Fruit fly (Drosophila melanogaster) whole organism, embryonic: Measurements from ENCODE around the gene ghi.

Experiments used
- Adf1 ChIP-seq: fragments of 200-800 bp; sonication (Bioruptor generic); IDR thresholded peaks from 2 replicates; pipeline ENCODE4 v1.3.6; 2022; ENCODE audit warnings: missing biosample characterization, missing genetic modification characterization
- B-H2 ChIP-seq: fragments of 200-800 bp; sonication (Bioruptor generic); optimal IDR thresholded peaks from 2 replicates; lab custom pipeline; 2018; ENCODE audit warnings: missing biosample characterization, mild to moderate bottlenecking, missing genetic modification characterization
- CG10462 ChIP-seq: fragments of 200-800 bp; sonication (Bioruptor generic); optimal IDR thresholded peaks from 2 replicates; lab custom pipeline; 2016; ENCODE audit warnings: missing biosample characterization, missing genetic modification characterization
- CG11093 ChIP-seq: fragments of 200-800 bp; sonication (Bioruptor generic); IDR thresholded peaks from 3 replicates; pipeline ENCODE4 v1.3.6; 2022; ENCODE audit warnings: missing biosample characterization, missing genetic modification characterization
- CG13624 ChIP-seq: fragments of 200-800 bp; sonication (Bioruptor generic); optimal IDR thresholded peaks from 2 replicates; lab custom pipeline; 2016; ENCODE audit warnings: missing biosample characterization, missing genetic modification characterization
- CG13894 ChIP-seq: fragments of 200-800 bp; sonication (Bioruptor generic); optimal IDR thresholded peaks from 3 replicates; lab custom pipeline; 2018; ENCODE audit warnings: missing biosample characterization, mild to moderate bottlenecking, missing genetic modification characterization, moderate library complexity
- CG17385 ChIP-seq: fragments of 200-800 bp; sonication (Bioruptor generic); optimal IDR thresholded peaks from 3 replicates; lab custom pipeline; 2018; ENCODE audit warnings: missing biosample characterization, mild to moderate bottlenecking, missing genetic modification characterization
- CG17568 ChIP-seq: fragments of 200-800 bp; sonication (Bioruptor generic); optimal IDR thresholded peaks from 2 replicates; lab custom pipeline; 2018; ENCODE audit warnings: missing biosample characterization, mild to moderate bottlenecking, missing genetic modification characterization, moderate library complexity
- CG2889 ChIP-seq: fragments of 200-800 bp; sonication (Bioruptor generic); IDR thresholded peaks from 3 replicates; pipeline ENCODE4 v1.3.6; 2022; ENCODE audit warnings: missing biosample characterization, missing genetic modification characterization
- CG30020 ChIP-seq: fragments of 200-800 bp; optimal IDR thresholded peaks from 2 replicates; lab custom pipeline; 2019; ENCODE audit warnings: missing biosample characterization, mild to moderate bottlenecking, missing genetic modification characterization, moderate library complexity
- CG30431 ChIP-seq: fragments of 200-800 bp; sonication (Bioruptor generic); optimal IDR thresholded peaks from 2 replicates; lab custom pipeline; 2017; ENCODE audit warnings: missing biosample characterization, missing genetic modification characterization
- CG3163 ChIP-seq: fragments of 200-800 bp; sonication (Bioruptor generic); optimal IDR thresholded peaks from 3 replicates; lab custom pipeline; 2016; ENCODE audit warnings: missing biosample characterization, missing genetic modification characterization
- CG3838 ChIP-seq: fragments of 200-800 bp; sonication (Bioruptor generic); optimal IDR thresholded peaks from 3 replicates; lab custom pipeline; 2016; ENCODE audit warnings: missing biosample characterization, missing genetic modification characterization
- CG3995 ChIP-seq: fragments of 200-800 bp; sonication (Bioruptor generic); optimal IDR thresholded peaks from 3 replicates; lab custom pipeline; 2016; ENCODE audit warnings: missing biosample characterization, missing genetic modification characterization
- CG4820 ChIP-seq: fragments of 200-800 bp; sonication (Bioruptor generic); optimal IDR thresholded peaks from 3 replicates; lab custom pipeline; 2016; ENCODE audit warnings: missing biosample characterization, missing genetic modification characterization
- CG7357 ChIP-seq: fragments of 200-800 bp; sonication (Bioruptor generic); IDR thresholded peaks from 3 replicates; pipeline ENCODE4 v1.3.6; 2022; ENCODE audit warnings: missing biosample characterization, missing genetic modification characterization
- CG8281 ChIP-seq: fragments of 200-800 bp; sonication (Bioruptor generic); optimal IDR thresholded peaks from 2 replicates; lab custom pipeline; 2018; ENCODE audit warnings: missing biosample characterization, mild to moderate bottlenecking, missing genetic modification characterization, moderate library complexity
- Dip2 ChIP-seq: fragments of 200-800 bp; sonication (Bioruptor generic); IDR thresholded peaks from 2 replicates; pipeline ENCODE4 v1.3.6; 2022; ENCODE audit warnings: missing biosample characterization, missing genetic modification characterization
- Doc3 ChIP-seq: fragments of 200-800 bp; sonication (Bioruptor generic); IDR thresholded peaks from 3 replicates; pipeline ENCODE4 v1.3.6; 2022; ENCODE audit warnings: missing biosample characterization, missing genetic modification characterization; ENCODE audit not compliant: partially characterized antibody
- Fer1 ChIP-seq: fragments of 200-800 bp; sonication (Bioruptor generic); optimal IDR thresholded peaks from 2 replicates; lab custom pipeline; 2017; ENCODE audit warnings: missing biosample characterization, mild to moderate bottlenecking, missing genetic modification characterization
- Fer3 ChIP-seq: fragments of 200-800 bp; sonication (Bioruptor generic); optimal IDR thresholded peaks from 2 replicates; lab custom pipeline; 2018; ENCODE audit warnings: missing biosample characterization, mild to moderate bottlenecking, missing genetic modification characterization, moderate library complexity
- Gsc ChIP-seq: fragments of 200-800 bp; sonication (Bioruptor generic); IDR thresholded peaks from 2 replicates; pipeline ENCODE4 v1.3.6; 2022; ENCODE audit warnings: missing biosample characterization, missing genetic modification characterization
- Mes4 ChIP-seq: fragments of 200-800 bp; sonication (Bioruptor generic); optimal IDR thresholded peaks from 2 replicates; lab custom pipeline; 2016; ENCODE audit warnings: missing biosample characterization, missing genetic modification characterization
- NfI ChIP-seq: fragments of 200-800 bp; sonication (Bioruptor generic); optimal IDR thresholded peaks from 3 replicates; lab custom pipeline; 2018; ENCODE audit warnings: missing biosample characterization, mild to moderate bottlenecking, missing genetic modification characterization, moderate library complexity
- Scr ChIP-seq: fragments of 200-800 bp; sonication (Bioruptor generic); IDR thresholded peaks from 2 replicates; pipeline ENCODE4 v1.3.6; 2022; ENCODE audit warnings: missing biosample characterization, missing genetic modification characterization; ENCODE audit not compliant: partially characterized antibody
- Spps ChIP-seq: fragments of 200-800 bp; sonication (Bioruptor generic); optimal IDR thresholded peaks from 2 replicates; lab custom pipeline; 2018; ENCODE audit warnings: missing biosample characterization, mild to moderate bottlenecking, missing genetic modification characterization
- Taf1 ChIP-seq: fragments of 200-800 bp; sonication (Bioruptor generic); IDR thresholded peaks from 2 replicates; pipeline ENCODE4 v1.3.6; 2022; ENCODE audit warnings: missing biosample characterization, missing genetic modification characterization
- ab ChIP-seq: fragments of 200-800 bp; sonication (Bioruptor generic); optimal IDR thresholded peaks from 2 replicates; lab custom pipeline; 2016; ENCODE audit warnings: missing biosample characterization, missing genetic modification characterization
- ase ChIP-seq: fragments of 200-800 bp; sonication (Bioruptor generic); IDR thresholded peaks from 3 replicates; pipeline ENCODE4 v1.3.6; 2022; ENCODE audit warnings: missing biosample characterization, missing genetic modification characterization
- ash1 ChIP-seq: fragments of 200-800 bp; sonication (Bioruptor generic); optimal IDR thresholded peaks from 2 replicates; lab custom pipeline; 2018; ENCODE audit warnings: missing biosample characterization, mild to moderate bottlenecking, missing genetic modification characterization
- bowl ChIP-seq: fragments of 200-800 bp; sonication (Bioruptor generic); IDR thresholded peaks from 2 replicates; pipeline ENCODE4 v1.3.6; 2022; ENCODE audit warnings: missing biosample characterization, missing genetic modification characterization
- croc ChIP-seq: fragments of 200-800 bp; sonication (Bioruptor generic); conservative IDR thresholded peaks from 3 replicates; pipeline ENCODE4 v1.3.6; 2022; ENCODE audit warnings: missing biosample characterization, missing genetic modification characterization
- emc ChIP-seq: fragments of 200-800 bp; sonication (Bioruptor generic); optimal IDR thresholded peaks from 2 replicates; lab custom pipeline; 2016; ENCODE audit warnings: missing biosample characterization, missing genetic modification characterization
- esg ChIP-seq: fragments of 200-800 bp; sonication (Bioruptor generic); conservative IDR thresholded peaks from 2 replicates; pipeline ENCODE4 v1.3.6; 2022; ENCODE audit warnings: missing biosample characterization, missing genetic modification characterization
- ftz-f1 ChIP-seq: fragments of 200-800 bp; sonication (Bioruptor generic); optimal IDR thresholded peaks from 2 replicates; lab custom pipeline; 2016; ENCODE audit warnings: missing biosample characterization, missing genetic modification characterization
- gsb-n ChIP-seq: fragments of 200-800 bp; sonication (Bioruptor generic); optimal IDR thresholded peaks from 3 replicates; lab custom pipeline; 2018; ENCODE audit warnings: missing biosample characterization, mild to moderate bottlenecking, missing genetic modification characterization
- ham ChIP-seq: fragments of 200-800 bp; sonication (Bioruptor generic); IDR thresholded peaks from 2 replicates; pipeline ENCODE4 v1.3.6; 2022; ENCODE audit warnings: missing biosample characterization, missing genetic modification characterization
- kay ChIP-seq: fragments of 200-800 bp; sonication (Bioruptor generic); optimal IDR thresholded peaks from 2 replicates; lab custom pipeline; 2016; ENCODE audit warnings: missing biosample characterization, missing genetic modification characterization
- lab ChIP-seq: fragments of 200-800 bp; sonication (Bioruptor generic); optimal IDR thresholded peaks from 3 replicates; lab custom pipeline; 2017; ENCODE audit warnings: missing biosample characterization, missing genetic modification characterization, mild to moderate bottlenecking, moderate library complexity, missing genetic modification reagents
- lmd ChIP-seq: fragments of 200-800 bp; sonication (Bioruptor generic); IDR thresholded peaks from 2 replicates; pipeline ENCODE4 v1.3.6; 2022; ENCODE audit warnings: missing biosample characterization, missing genetic modification characterization
- p53 ChIP-seq: fragments of 200-800 bp; sonication (Bioruptor generic); optimal IDR thresholded peaks from 2 replicates; lab custom pipeline; 2016; ENCODE audit warnings: missing biosample characterization, missing genetic modification characterization
- pros ChIP-seq: fragments of 200-800 bp; sonication (Bioruptor generic); optimal IDR thresholded peaks from 3 replicates; lab custom pipeline; 2019; ENCODE audit warnings: missing biosample characterization, mild to moderate bottlenecking, missing genetic modification characterization, moderate library complexity
- pum ChIP-seq: fragments of 200-800 bp; sonication (Bioruptor generic); optimal IDR thresholded peaks from 2 replicates; lab custom pipeline; 2016; ENCODE audit warnings: missing biosample characterization, missing genetic modification characterization
- row ChIP-seq: fragments of 200-800 bp; sonication (Bioruptor generic); IDR thresholded peaks from 3 replicates; pipeline ENCODE4 v1.3.6; 2022; ENCODE audit warnings: missing biosample characterization, missing genetic modification characterization
- sens-2 ChIP-seq: fragments of 200-800 bp; sonication (Bioruptor generic); IDR thresholded peaks from 2 replicates; pipeline ENCODE4 v1.3.6; 2022; ENCODE audit warnings: missing biosample characterization, missing genetic modification characterization
- slp2 ChIP-seq: fragments of 200-800 bp; sonication (Bioruptor generic); optimal IDR thresholded peaks from 2 replicates; lab custom pipeline; 2016; ENCODE audit warnings: missing biosample characterization, missing genetic modification characterization
- sqz ChIP-seq: fragments of 200-800 bp; sonication (Bioruptor generic); optimal IDR thresholded peaks from 3 replicates; lab custom pipeline; 2018; ENCODE audit warnings: missing biosample characterization, mild to moderate bottlenecking, missing genetic modification characterization
- tgo ChIP-seq: fragments of 200-800 bp; sonication (Bioruptor generic); IDR thresholded peaks from 3 replicates; pipeline ENCODE4 v1.3.6; 2022; ENCODE audit warnings: missing biosample characterization, missing genetic modification characterization
- tll ChIP-seq, 2 experiments: fragments of 200-800 bp in 1 of 2; fragments of >200 bp in 1 of 2; sonication (Bioruptor generic) in 1 of 2; optimal IDR thresholded peaks; 2 replicates each; lab custom pipeline; 2017 to 2019; ENCODE audit warnings: missing biosample characterization in 2 of 2, missing genetic modification characterization in 2 of 2, mild to moderate bottlenecking in 1 of 2, moderate library complexity in 1 of 2
- ttk ChIP-seq: fragments of 200-800 bp; sonication (Bioruptor generic); IDR thresholded peaks from 2 replicates; pipeline ENCODE4 v2.1.2; 2022; ENCODE audit warnings: missing biosample characterization, missing genetic modification characterization

The ghi gene

dm6 chr3L:9422636-9423419 is 28.8 kb upstream of the ghi start, which contains the start of gene aay (continued):
- TF ChIP-seq croc = peak; percentile 98
- peak; percentile 19 to 83 for TF ChIP-seq tll (GFP tag; optimal IDR thresholded peaks at IDR 0.05; lab: Kevin White, UChicago)
- peak; percentile 99 for TF ChIP-seq Fer1 (GFP tag; lab: Kevin White, UChicago)
- peak; percentile 98 for TF ChIP-seq kay
- peak; percentile 100 for TF ChIP-seq gsb-n (tag; lab: Kevin White, UChicago)
- TF ChIP-seq CG3163 (GFP tag; lab: Kevin White, UChicago) = peak; percentile 89
- TF ChIP-seq Doc3 = no peak
- TF ChIP-seq ttk = peak; percentile 98
- TF ChIP-seq CG30020 (tag; lab: Kevin White, UChicago) = peak; percentile 89
- peak; percentile 99 for TF ChIP-seq CG17568
- TF ChIP-seq CG7357 (GFP tag; lab: Robert Waterston, UW) = peak; percentile 91
- TF ChIP-seq CG11093 = peak; percentile 97
- TF ChIP-seq tgo (GFP tag; lab: Robert Waterston, UW) = peak; percentile 98
- peak; percentile 96 for TF ChIP-seq sens-2 (GFP tag; lab: Robert Waterston, UW)
- TF ChIP-seq Spps (tag; lab: Kevin White, UChicago) = peak; percentile 98
- peak; percentile 94 for TF ChIP-seq CG8281 (tag; lab: Kevin White, UChicago)
- TF ChIP-seq Mes4 (GFP tag; lab: Kevin White, UChicago) = peak; percentile 98
- peak; percentile 97 for TF ChIP-seq CG13894 (tag; lab: Kevin White, UChicago)
- peak; percentile 95 for TF ChIP-seq Gsc (GFP tag; lab: Robert Waterston, UW)
- TF ChIP-seq NfI = peak; percentile 99
- TF ChIP-seq CG10462 = peak; percentile 97
- TF ChIP-seq bowl (GFP tag; lab: Robert Waterston, UW) = peak; percentile 96
- TF ChIP-seq lmd = peak; percentile 98
- TF ChIP-seq Fer3 (tag; lab: Kevin White, UChicago) = peak; percentile 99
- peak; percentile 87 for TF ChIP-seq pros (GFP tag; lab: Kevin White, UChicago)
- TF ChIP-seq lab (GFP tag; lab: Kevin White, UChicago) = peak; percentile 99
- peak; percentile 87 for TF ChIP-seq ash1 (GFP tag; lab: Kevin White, UChicago)
- TF ChIP-seq CG17385 (GFP tag; lab: Kevin White, UChicago) = peak; percentile 98
- peak; percentile 98 for TF ChIP-seq esg (GFP tag; lab: Robert Waterston, UW)
- TF ChIP-seq CG3838 (GFP tag; lab: Kevin White, UChicago) = peak; percentile 97
- TF ChIP-seq Taf1 (GFP tag; lab: Robert Waterston, UW) = peak; percentile 91
- TF ChIP-seq ase (GFP tag; lab: Robert Waterston, UW) = peak; percentile 98
- TF ChIP-seq B-H2 = peak; percentile 94
- TF ChIP-seq Scr (GFP tag; lab: Robert Waterston, UW) = no peak
- peak; percentile 99 for TF ChIP-seq row (GFP tag; lab: Robert Waterston, UW)
- TF ChIP-seq emc (GFP tag; lab: Kevin White, UChicago) = peak; percentile 94
- TF ChIP-seq ham (GFP tag; lab: Robert Waterston, UW) = peak; percentile 92
- TF ChIP-seq CG3995 (GFP tag; lab: Kevin White, UChicago) = peak; percentile 82
- peak; percentile 97 for TF ChIP-seq CG2889 (GFP tag; lab: Robert Waterston, UW)
- peak; percentile 83 for TF ChIP-seq ftz-f1
- TF ChIP-seq pum (GFP tag; lab: Kevin White, UChicago) = peak; percentile 96
- TF ChIP-seq CG4820 (GFP tag; lab: Kevin White, UChicago) = peak; percentile 98
- peak; percentile 87 for TF ChIP-seq Adf1 (GFP tag; lab: Robert Waterston, UW)
- peak; percentile 98 for TF ChIP-seq CG30431 (GFP tag; lab: Kevin White, UChicago)
- TF ChIP-seq ab (GFP tag; lab: Kevin White, UChicago) = peak; percentile 82
- TF ChIP-seq p53 (GFP tag; lab: Kevin White, UChicago) = peak; percentile 47
- peak; percentile 98 for TF ChIP-seq slp2 (GFP tag; lab: Kevin White, UChicago)
- TF ChIP-seq CG13624 = peak; percentile 99
- TF ChIP-seq sqz (GFP tag; lab: Kevin White, UChicago) = peak; percentile 98
- peak; percentile 42; the same call in 1 of the 2 replicates for TF ChIP-seq Dip2
